Worm (Caenorhabditis elegans) whole organism, early embryonic: ENCODE data around the gene Y66D12A.10.

Experiments
- B0310.2 ChIP-seq: sonication (generic microtip); optimal IDR thresholded peaks from 2 replicates; lab custom pipeline; 2016; ENCODE audit warnings: mild to moderate bottlenecking, missing genetic modification characterization, missing compliant biosample characterization
- F13C5.2 ChIP-seq: sonication (generic microtip); optimal IDR thresholded peaks from 2 replicates; lab custom pipeline; 2017; ENCODE audit warnings: mild to moderate bottlenecking, missing genetic modification characterization, inconsistent platforms, missing compliant biosample characterization
- aly-1 ChIP-seq: sonication (generic microtip); optimal IDR thresholded peaks from 2 replicates; lab custom pipeline; 2016; ENCODE audit warnings: missing genetic modification characterization, missing compliant biosample characterization
- ama-1 ChIP-seq: fragments of 150-350 bp; optimal IDR thresholded peaks from 2 replicates; lab custom pipeline; 2014
- ceh-13 ChIP-seq: fragments of 200-800 bp; sonication (Bioruptor generic); optimal IDR thresholded peaks from 2 replicates; lab custom pipeline; 2018; ENCODE audit warnings: mild to moderate bottlenecking, missing genetic modification characterization, missing compliant biosample characterization
- ceh-36 ChIP-seq: sonication (generic microtip); optimal IDR thresholded peaks from 2 replicates; lab custom pipeline; 2016; ENCODE audit warnings: missing genetic modification characterization, inconsistent platforms, missing compliant biosample characterization
- ets-7 ChIP-seq: sonication (generic microtip); optimal IDR thresholded peaks from 2 replicates; lab custom pipeline; 2016; ENCODE audit warnings: missing genotype, missing genetic modification characterization, missing compliant biosample characterization
- flt-1 ChIP-seq: fragments of 200-800 bp; sonication (Bioruptor generic); IDR thresholded peaks from 2 replicates; pipeline ENCODE4 v1.3.6; 2022; ENCODE audit warnings: missing genetic modification characterization, missing compliant biosample characterization
- hmbx-1 ChIP-seq: sonication (generic microtip); optimal IDR thresholded peaks from 2 replicates; lab custom pipeline; 2016; ENCODE audit warnings: mild to moderate bottlenecking, missing genetic modification characterization, missing compliant biosample characterization
- hmg-4 ChIP-seq: fragments of 200-800 bp; sonication (Bioruptor generic); optimal IDR thresholded peaks from 2 replicates; lab custom pipeline; 2018; ENCODE audit warnings: mild to moderate bottlenecking, missing genetic modification characterization, missing compliant biosample characterization
- hnd-1 ChIP-seq: sonication (generic microtip); optimal IDR thresholded peaks from 2 replicates; lab custom pipeline; 2016; ENCODE audit warnings: missing genetic modification characterization, missing compliant biosample characterization
- pes-1 ChIP-seq: fragments of 200-800 bp; sonication (Bioruptor generic); IDR thresholded peaks from 2 replicates; pipeline ENCODE4 v1.3.6; 2022; ENCODE audit warnings: missing genetic modification reagents, missing genetic modification characterization, missing compliant biosample characterization
- scrt-1 ChIP-seq: fragments of 200-800 bp; sonication (Bioruptor generic); IDR thresholded peaks from 2 replicates; pipeline ENCODE4 v1.3.6; 2022; ENCODE audit warnings: missing genetic modification characterization, missing compliant biosample characterization
- sea-1 ChIP-seq: fragments of 200-800 bp; sonication (Bioruptor generic); conservative IDR thresholded peaks from 2 replicates; pipeline ENCODE4 v1.3.6; 2022; ENCODE audit warnings: missing genetic modification characterization, missing compliant biosample characterization
- tbx-11 ChIP-seq: fragments of 200-800 bp; sonication (Bioruptor generic); IDR thresholded peaks from 2 replicates; pipeline ENCODE4 v1.3.6; 2022; ENCODE audit warnings: missing genetic modification characterization, missing compliant biosample characterization
- tbx-37 ChIP-seq: fragments of 200-800 bp; sonication (Bioruptor generic); conservative IDR thresholded peaks from 2 replicates; pipeline ENCODE4 v1.3.6; 2022; ENCODE audit warnings: missing genetic modification reagents, missing genetic modification characterization, missing compliant biosample characterization
- tra-4 ChIP-seq: sonication (generic microtip); optimal IDR thresholded peaks from 2 replicates; lab custom pipeline; 2017; ENCODE audit warnings: missing genetic modification characterization, missing compliant biosample characterization

The Y66D12A.10 gene

ce11 chrIII:11565602-11566001 is at the start of gene Y66D12A.10:
TSS of gene Y66D12A.10 (plus strand) at chrIII:11565874.
- TF ChIP-seq F13C5.2 (tag; lab: Kevin White, UChicago) (peak; percentile 43), ets-7 (tag; lab: Kevin White, UChicago) (no peak)

- no peak for TF ChIP-seq ceh-13 (GFP tag; lab: Kevin White, UChicago)
- TF ChIP-seq aly-1 (tag; lab: Kevin White, UChicago), result no peak
- TF ChIP-seq ets-7 (tag; lab: Kevin White, UChicago), result no peak
- no peak for TF ChIP-seq F13C5.2 (tag; lab: Kevin White, UChicago)
- no peak for TF ChIP-seq ceh-36 (tag; lab: Kevin White, UChicago)
- no peak for TF ChIP-seq hmbx-1
- TF ChIP-seq pes-1 (GFP tag; lab: Robert Waterston, UW), result no peak
- TF ChIP-seq tbx-11, result no peak
- no peak for TF ChIP-seq hnd-1 (tag; lab: Kevin White, UChicago)
- no peak for TF ChIP-seq tra-4 (tag; lab: Kevin White, UChicago)
- no peak for TF ChIP-seq sea-1 (GFP tag; lab: Robert Waterston, UW)
- no peak for TF ChIP-seq ama-1
- no peak for TF ChIP-seq B0310.2
- no peak for TF ChIP-seq hmg-4 (GFP tag; lab: Kevin White, UChicago)
- no peak for TF ChIP-seq flt-1 (GFP tag; lab: Robert Waterston, UW)
- TF ChIP-seq tbx-37 (GFP tag; lab: Robert Waterston, UW), result no peak
- no peak for TF ChIP-seq scrt-1 (GFP tag; lab: Robert Waterston, UW)
Observed at ce11 chrIII:11523504-11524025, 42.1 kb upstream of the Y66D12A.10 start, which contains the start of the genes Y66D12A.16 and such-1. TSS of gene Y66D12A.16 (plus strand) at chrIII:11523554. TSS of gene such-1 (minus strand) at chrIII:11523759.

ce11 chrIII:11524073-11524472 is 41.6 kb upstream of the Y66D12A.10 start:
- TF ChIP-seq hmg-4 (GFP tag; lab: Kevin White, UChicago) (no peak), hmbx-1 (no peak), tbx-37 (GFP tag; lab: Robert Waterston, UW) (no peak), hnd-1 (tag; lab: Kevin White, UChicago) (no peak), sea-1 (GFP tag; lab: Robert Waterston, UW) (no peak), scrt-1 (GFP tag; lab: Robert Waterston, UW) (no peak)

- TF ChIP-seq ama-1 (no peak), hmbx-1 (no peak), flt-1 (GFP tag; lab: Robert Waterston, UW) (no peak), tbx-11 (no peak), tra-4 (tag; lab: Kevin White, UChicago) (no peak)
Observed at ce11 chrIII:11526396-11526795, 39.3 kb upstream of the Y66D12A.10 start, which contains the start of gene xpb-1. TSS of gene xpb-1 (plus strand) at chrIII:11526657.

DNA sequence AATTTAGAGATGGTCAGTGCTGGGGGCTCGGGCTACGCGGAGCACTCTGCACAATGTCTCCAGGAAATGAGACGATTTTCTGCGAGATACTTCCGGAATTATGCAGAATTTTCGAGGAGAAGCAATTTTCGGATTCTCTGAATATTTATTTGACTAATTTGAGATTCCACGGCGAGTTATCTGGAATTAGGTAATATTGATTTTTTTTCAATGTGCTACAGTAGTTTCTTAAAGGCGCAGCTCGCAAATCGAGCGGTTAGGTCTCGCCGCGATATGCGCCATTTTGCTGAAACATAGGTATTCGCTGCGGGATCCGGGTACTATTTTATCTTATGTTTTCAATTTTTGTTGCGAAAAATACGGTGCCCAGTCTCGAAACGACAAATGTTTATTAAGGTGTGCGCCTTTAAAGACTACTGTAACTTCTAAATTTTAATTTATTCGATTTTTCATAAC is 31.0 kb upstream of the Y66D12A.10 start, which contains the start of gene nrps-1:
TSS of gene nrps-1 (plus strand) at position 51 of the 456 bp plus-strand sequence.
- TF ChIP-seq ceh-36 (tag; lab: Kevin White, UChicago) (no peak), ama-1 (no peak), hnd-1 (tag; lab: Kevin White, UChicago) (no peak), scrt-1 (GFP tag; lab: Robert Waterston, UW) (no peak), B0310.2 (no peak), hmg-4 (GFP tag; lab: Kevin White, UChicago) (no peak), tbx-11 (no peak), F13C5.2 (tag; lab: Kevin White, UChicago) (no peak), aly-1 (tag; lab: Kevin White, UChicago) (no peak)

DNA sequence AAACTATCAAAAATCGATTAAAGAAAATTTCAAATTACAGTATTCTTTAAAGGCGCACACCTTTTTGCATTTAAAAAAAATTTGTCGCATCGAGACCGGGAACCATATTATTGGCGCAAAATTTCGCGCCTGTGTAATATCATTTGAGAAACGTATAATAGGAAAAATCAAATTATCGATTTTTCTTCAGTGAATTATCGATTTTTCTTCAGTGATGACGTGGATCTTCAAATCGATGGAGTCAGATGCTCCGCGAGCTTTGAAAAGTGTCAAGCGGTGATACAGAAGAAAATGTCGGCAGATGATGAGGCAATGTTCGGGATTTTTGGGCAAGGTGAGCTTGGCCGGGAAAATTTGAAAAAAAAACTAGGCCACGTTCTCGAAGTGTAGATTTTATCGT is 30.2 kb upstream of the Y66D12A.10 start:
- TF ChIP-seq aly-1 (tag; lab: Kevin White, UChicago) (no peak), tbx-37 (GFP tag; lab: Robert Waterston, UW) (no peak), hnd-1 (tag; lab: Kevin White, UChicago) (no peak), scrt-1 (GFP tag; lab: Robert Waterston, UW) (no peak), pes-1 (GFP tag; lab: Robert Waterston, UW) (no peak), F13C5.2 (tag; lab: Kevin White, UChicago) (no peak), tbx-11 (no peak)

DNA sequence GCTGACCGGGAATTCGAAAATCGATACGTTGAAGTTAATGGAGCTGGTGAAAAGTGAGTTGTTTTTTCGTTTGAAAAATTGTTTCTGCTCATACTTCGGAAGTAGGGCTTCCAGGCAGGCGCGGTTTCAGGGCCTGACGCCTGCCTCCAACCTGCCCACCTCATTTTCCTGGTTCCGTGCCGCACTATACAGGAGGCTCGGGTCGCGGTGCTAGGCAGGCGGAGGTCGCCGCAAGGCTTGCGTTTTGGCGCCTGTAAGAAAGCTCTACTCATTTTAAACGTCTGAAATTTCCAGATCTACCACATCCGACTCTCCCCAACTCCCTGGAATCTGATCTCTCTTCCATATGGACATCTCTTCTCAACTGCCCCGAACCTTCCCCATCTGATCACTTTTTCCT is 20.7 kb upstream of the Y66D12A.10 start:
- TF ChIP-seq pes-1 (GFP tag; lab: Robert Waterston, UW), result no peak
- TF ChIP-seq hmbx-1, result no peak
- TF ChIP-seq aly-1 (tag; lab: Kevin White, UChicago), result no peak
- TF ChIP-seq scrt-1 (GFP tag; lab: Robert Waterston, UW), result no peak
- TF ChIP-seq tbx-11, result no peak
- no peak for TF ChIP-seq flt-1 (GFP tag; lab: Robert Waterston, UW)
- TF ChIP-seq sea-1 (GFP tag; lab: Robert Waterston, UW), result no peak
- TF ChIP-seq F13C5.2 (tag; lab: Kevin White, UChicago), result no peak
- no peak for TF ChIP-seq ceh-36 (tag; lab: Kevin White, UChicago)
- no peak for TF ChIP-seq ceh-13 (GFP tag; lab: Kevin White, UChicago)
- no peak for TF ChIP-seq tbx-37 (GFP tag; lab: Robert Waterston, UW)
- TF ChIP-seq B0310.2, result no peak
- TF ChIP-seq hmg-4 (GFP tag; lab: Kevin White, UChicago), result no peak
- TF ChIP-seq hnd-1 (tag; lab: Kevin White, UChicago), result no peak
- TF ChIP-seq tra-4 (tag; lab: Kevin White, UChicago), result no peak

DNA sequence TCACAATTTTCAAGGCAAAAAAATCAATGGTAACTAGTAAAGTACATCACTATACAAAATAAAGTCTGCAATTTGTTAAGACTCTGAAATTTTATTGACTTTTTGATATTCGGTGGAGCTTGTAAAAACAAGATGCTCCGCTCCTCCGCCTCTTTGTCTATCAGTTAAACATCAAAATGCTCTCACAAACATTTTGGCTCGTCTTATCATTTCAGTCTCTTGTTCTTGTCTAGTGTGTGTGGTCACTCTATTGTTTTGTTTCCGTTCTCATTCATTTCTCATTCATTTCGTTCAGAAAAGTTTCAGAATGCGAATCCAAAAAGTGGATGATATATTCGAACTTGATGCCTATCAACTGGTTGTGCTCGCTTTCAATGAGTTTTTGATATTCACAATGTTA is 17.6 kb upstream of the Y66D12A.10 start, which contains the start of gene Y66D12A.13:
TSS of gene Y66D12A.13 (plus strand) at position 301 of the 400 bp plus-strand sequence.
- TF ChIP-seq hmbx-1 (no peak), ceh-13 (GFP tag; lab: Kevin White, UChicago) (no peak), ama-1 (no peak), aly-1 (tag; lab: Kevin White, UChicago) (no peak), tra-4 (tag; lab: Kevin White, UChicago) (no peak), sea-1 (GFP tag; lab: Robert Waterston, UW) (no peak), ceh-36 (tag; lab: Kevin White, UChicago) (no peak), hnd-1 (tag; lab: Kevin White, UChicago) (no peak), B0310.2 (no peak), pes-1 (GFP tag; lab: Robert Waterston, UW) (no peak), tbx-37 (GFP tag; lab: Robert Waterston, UW) (no peak), ets-7 (tag; lab: Kevin White, UChicago) (no peak), scrt-1 (GFP tag; lab: Robert Waterston, UW) (no peak)
